Worm (Caenorhabditis elegans) whole organism, midembryonic: ENCODE data around the gene dhcr-24.

Experiments used
- T22C8.4 ChIP-seq: fragments of 200-800 bp; sonication (Bioruptor generic); IDR thresholded peaks from 2 replicates; pipeline ENCODE4 v1.3.6; 2022; ENCODE audit warnings: missing genetic modification characterization, missing compliant biosample characterization
- cog-1 ChIP-seq: sonication (generic microtip); optimal IDR thresholded peaks from 2 replicates; lab custom pipeline; 2016; ENCODE audit warnings: missing genetic modification characterization, missing compliant biosample characterization
- flt-1 ChIP-seq: fragments of 200-800 bp; sonication (Bioruptor generic); IDR thresholded peaks from 2 replicates; pipeline ENCODE4 v1.3.6; 2022; ENCODE audit warnings: missing genetic modification characterization, missing compliant biosample characterization
- klf-2 ChIP-seq: fragments of 200-800 bp; sonication (Bioruptor generic); conservative IDR thresholded peaks from 2 replicates; pipeline ENCODE4 v1.3.6; 2022; ENCODE audit warnings: missing genetic modification reagents, missing genetic modification characterization, missing compliant biosample characterization
- med-1 ChIP-seq: sonication (generic microtip); optimal IDR thresholded peaks from 2 replicates; lab custom pipeline; 2017; ENCODE audit warnings: missing genetic modification characterization, mild to moderate bottlenecking, missing compliant biosample characterization, antibody characterized with exemption, missing genetic modification reagents; ENCODE audit not compliant: insufficient read depth
- ref-1 ChIP-seq: fragments of 200-800 bp; sonication (Bioruptor generic); conservative IDR thresholded peaks from 2 replicates; pipeline ENCODE4 v1.3.6; 2022; ENCODE audit warnings: missing genetic modification reagents, missing genetic modification characterization, missing compliant biosample characterization
- tab-1 ChIP-seq: fragments of 200-800 bp; sonication (Bioruptor generic); IDR thresholded peaks from 2 replicates; pipeline ENCODE4 v1.3.6; 2022; ENCODE audit warnings: missing genetic modification characterization, missing compliant biosample characterization
- ztf-23 ChIP-seq: fragments of 200-800 bp; sonication (Bioruptor generic); IDR thresholded peaks from 2 replicates; pipeline ENCODE4 v1.3.6; 2022; ENCODE audit warnings: missing genetic modification reagents, missing genetic modification characterization, missing compliant biosample characterization
- ztf-29 ChIP-seq: fragments of 200-800 bp; sonication (Bioruptor generic); IDR thresholded peaks from 2 replicates; pipeline ENCODE4 v1.3.6; 2022; ENCODE audit warnings: missing genetic modification reagents, missing genetic modification characterization, missing compliant biosample characterization

- no peak for TF ChIP-seq cog-1 (tag; lab: Kevin White, UChicago)
- TF ChIP-seq tab-1 (GFP tag; lab: Robert Waterston, UW) = no peak
- no peak for TF ChIP-seq ztf-23
- no peak for TF ChIP-seq ztf-29 (GFP tag; lab: Robert Waterston, UW)
- no peak for TF ChIP-seq med-1
- TF ChIP-seq klf-2 (GFP tag; lab: Robert Waterston, UW) = no peak
- TF ChIP-seq flt-1 (GFP tag; lab: Robert Waterston, UW) = no peak
- TF ChIP-seq ref-1 = no peak
- TF ChIP-seq T22C8.4 = no peak
These were observed 26.8 kb upstream of the dhcr-24 start for ce11 chrX:2590777-2591176.
